Fruit fly (Drosophila melanogaster): ENCODE measurements around the gene CG2712.

DNA sequence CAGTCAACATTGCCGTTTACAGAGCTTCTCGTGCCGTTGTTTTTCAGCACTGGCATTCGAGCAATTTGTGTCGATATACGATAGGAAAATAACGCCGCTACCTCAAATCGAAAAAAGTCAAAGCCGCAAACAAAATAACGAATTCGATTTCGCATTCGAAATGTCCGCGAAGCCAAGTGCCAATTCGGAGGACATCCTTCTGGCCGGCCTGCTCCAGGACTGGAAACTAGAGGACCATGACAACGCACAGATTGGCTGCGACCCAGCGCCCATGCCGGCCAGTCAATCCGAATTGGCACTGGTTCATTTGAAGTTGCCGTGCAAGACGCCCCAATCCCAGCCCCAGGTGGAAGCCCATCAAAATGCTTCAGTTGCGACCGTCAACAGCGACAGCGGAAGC is 17.5 kb upstream of the CG2712 start:
- TF ChIP-seq usp (GFP tag; optimal IDR thresholded peaks at IDR 0.05) (no peak), CG8478 (optimal IDR thresholded peaks at IDR 0.05) (no peak), Dll (optimal IDR thresholded peaks at IDR 0.05) (no peak), pan (optimal IDR thresholded peaks at IDR 0.05) (no peak), psq (optimal IDR thresholded peaks at IDR 0.05) (no peak), EcR (GFP tag; optimal IDR thresholded peaks at IDR 0.05) (no peak)
